Worm (Caenorhabditis elegans): Measurements from ENCODE around the gene ctf-18.

DNA sequence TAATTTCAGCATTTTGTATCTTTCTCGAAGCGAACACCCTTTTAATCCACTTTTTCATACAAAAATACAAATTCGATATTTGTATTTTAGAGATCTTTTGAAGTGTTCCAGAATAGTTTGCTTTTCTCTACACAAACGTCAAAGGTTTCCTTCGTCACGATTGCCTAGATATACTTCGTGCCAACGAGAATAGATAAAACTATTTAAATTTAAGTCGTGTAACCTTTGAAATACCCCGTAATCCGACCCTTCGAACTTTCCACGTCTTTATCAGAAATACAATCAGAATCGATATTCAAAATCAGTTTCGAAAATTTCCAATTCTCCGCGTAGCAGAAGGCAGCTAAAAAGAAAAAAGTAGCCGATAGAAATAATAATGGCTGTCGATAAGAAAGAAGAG is 36.1 kb downstream of the ctf-18 start, which contains the start of gene ttbk-5:
- no peak for TF ChIP-seq snpc-4 (tag; optimal IDR thresholded peaks at IDR 0.05)
- no peak for TF ChIP-seq elt-1 (tag; optimal IDR thresholded peaks at IDR 0.05; ENCODE audit: borderline replicate concordance, insufficient read depth)
- TF ChIP-seq ztf-11 (tag; optimal IDR thresholded peaks at IDR 0.05) = no peak
- TF ChIP-seq nhr-237 (tag; optimal IDR thresholded peaks at IDR 0.05) = no peak
- no peak for TF ChIP-seq nhr-28 (tag; optimal IDR thresholded peaks at IDR 0.05)
- no peak for TF ChIP-seq pha-4 (tag; optimal IDR thresholded peaks at IDR 0.05)
- no peak for TF ChIP-seq tbx-8 (GFP tag; optimal IDR thresholded peaks at IDR 0.05)
